Worm (Caenorhabditis elegans) whole organism, L4 larva: ENCODE measurements around the gene warf-1.

Experiments used
- F37D6.2 ChIP-seq: sonication (generic microtip); optimal IDR thresholded peaks from 2 replicates; lab custom pipeline; 2016; ENCODE audit warnings: mild to moderate bottlenecking, missing genetic modification characterization, missing compliant biosample characterization
- T26A8.4 ChIP-seq: fragments of 200-800 bp; sonication (Bioruptor generic); IDR thresholded peaks from 2 replicates; pipeline ENCODE4 v1.3.6; 2022; ENCODE audit warnings: missing genetic modification characterization, missing compliant biosample characterization
- ama-1 ChIP-seq: fragments of 150-350 bp; optimal IDR thresholded peaks from 2 replicates; lab custom pipeline; 2014; ENCODE audit warnings: inconsistent platforms, mixed read lengths
- jun-1 ChIP-seq: fragments of 150-350 bp; optimal IDR thresholded peaks from 2 replicates; lab custom pipeline; 2014; ENCODE audit warnings: missing biosample characterization, missing genetic modification reagents, missing genetic modification characterization
- nhr-102 ChIP-seq: sonication (generic microtip); optimal IDR thresholded peaks from 2 replicates; lab custom pipeline; 2016; ENCODE audit warnings: mild to moderate bottlenecking, missing genetic modification characterization, moderate library complexity, missing compliant biosample characterization
- pqm-1 ChIP-seq: sonication (generic microtip); optimal IDR thresholded peaks from 2 replicates; lab custom pipeline; 2017; ENCODE audit warnings: missing biosample characterization, missing genetic modification characterization
- unc-39 ChIP-seq: sonication (generic microtip); optimal IDR thresholded peaks from 2 replicates; lab custom pipeline; 2017; ENCODE audit warnings: missing biosample characterization, missing genetic modification characterization
- zip-11 ChIP-seq: fragments of 200-800 bp; sonication (Bioruptor generic); IDR thresholded peaks from 2 replicates; pipeline ENCODE4 v1.3.6; 2022; ENCODE audit warnings: missing genetic modification characterization, missing compliant biosample characterization
- ztf-11 ChIP-seq: fragments of 150-350 bp; optimal IDR thresholded peaks from 2 replicates; lab custom pipeline; 2014; ENCODE audit warnings: missing biosample characterization, missing genetic modification characterization

DNA sequence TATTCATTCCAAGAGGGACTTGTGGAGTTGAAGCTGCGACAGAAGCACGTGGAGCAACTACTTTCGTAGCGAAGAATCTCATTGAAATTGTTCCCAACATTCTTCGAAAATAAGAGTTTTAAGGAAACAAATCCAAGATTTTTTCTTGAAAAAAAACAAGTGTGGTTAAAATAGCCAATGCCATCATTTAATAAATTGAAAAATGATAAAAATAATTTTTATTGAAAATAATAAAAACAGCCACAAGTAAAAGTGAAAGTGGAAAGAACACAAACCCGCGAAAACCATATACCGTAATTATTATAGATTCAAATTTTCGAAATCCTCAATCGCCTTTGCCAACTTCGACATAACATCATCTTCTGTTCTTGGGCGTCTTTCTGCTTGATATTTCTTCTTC, 11.5 kb downstream of the warf-1 start, which contains the start of gene hmg-5:
- TF ChIP-seq jun-1 (no peak), F37D6.2 (tag; lab: Kevin White, UChicago) (no peak), ama-1 (lab: Kevin White, UChicago) (no peak), pqm-1 (no peak), zip-11 (GFP tag; lab: Robert Waterston, UW) (no peak), ztf-11 (tag; lab: Kevin White, UChicago) (no peak), T26A8.4 (GFP tag; lab: Robert Waterston, UW) (no peak), nhr-102 (no peak), unc-39 (tag; lab: Kevin White, UChicago) (no peak)
